Worm (Caenorhabditis elegans) whole organism, early embryonic: Measurements from ENCODE around the gene T07D4.2.

ENCODE experiments used
- B0310.2 ChIP-seq: sonication (generic microtip); optimal IDR thresholded peaks from 2 replicates; lab custom pipeline; 2016; ENCODE audit warnings: mild to moderate bottlenecking, missing genetic modification characterization, missing compliant biosample characterization
- F13C5.2 ChIP-seq: sonication (generic microtip); optimal IDR thresholded peaks from 2 replicates; lab custom pipeline; 2017; ENCODE audit warnings: mild to moderate bottlenecking, missing genetic modification characterization, inconsistent platforms, missing compliant biosample characterization
- aly-1 ChIP-seq: sonication (generic microtip); optimal IDR thresholded peaks from 2 replicates; lab custom pipeline; 2016; ENCODE audit warnings: missing genetic modification characterization, missing compliant biosample characterization
- ama-1 ChIP-seq: fragments of 150-350 bp; optimal IDR thresholded peaks from 2 replicates; lab custom pipeline; 2014
- ceh-13 ChIP-seq: fragments of 200-800 bp; sonication (Bioruptor generic); optimal IDR thresholded peaks from 2 replicates; lab custom pipeline; 2018; ENCODE audit warnings: mild to moderate bottlenecking, missing genetic modification characterization, missing compliant biosample characterization
- ceh-36 ChIP-seq: sonication (generic microtip); optimal IDR thresholded peaks from 2 replicates; lab custom pipeline; 2016; ENCODE audit warnings: missing genetic modification characterization, inconsistent platforms, missing compliant biosample characterization
- ets-7 ChIP-seq: sonication (generic microtip); optimal IDR thresholded peaks from 2 replicates; lab custom pipeline; 2016; ENCODE audit warnings: missing genotype, missing genetic modification characterization, missing compliant biosample characterization
- flt-1 ChIP-seq: fragments of 200-800 bp; sonication (Bioruptor generic); IDR thresholded peaks from 2 replicates; pipeline ENCODE4 v1.3.6; 2022; ENCODE audit warnings: missing genetic modification characterization, missing compliant biosample characterization
- hmbx-1 ChIP-seq: sonication (generic microtip); optimal IDR thresholded peaks from 2 replicates; lab custom pipeline; 2016; ENCODE audit warnings: mild to moderate bottlenecking, missing genetic modification characterization, missing compliant biosample characterization
- hmg-4 ChIP-seq: fragments of 200-800 bp; sonication (Bioruptor generic); optimal IDR thresholded peaks from 2 replicates; lab custom pipeline; 2018; ENCODE audit warnings: mild to moderate bottlenecking, missing genetic modification characterization, missing compliant biosample characterization
- hnd-1 ChIP-seq: sonication (generic microtip); optimal IDR thresholded peaks from 2 replicates; lab custom pipeline; 2016; ENCODE audit warnings: missing genetic modification characterization, missing compliant biosample characterization
- pes-1 ChIP-seq: fragments of 200-800 bp; sonication (Bioruptor generic); IDR thresholded peaks from 2 replicates; pipeline ENCODE4 v1.3.6; 2022; ENCODE audit warnings: missing genetic modification reagents, missing genetic modification characterization, missing compliant biosample characterization
- scrt-1 ChIP-seq: fragments of 200-800 bp; sonication (Bioruptor generic); IDR thresholded peaks from 2 replicates; pipeline ENCODE4 v1.3.6; 2022; ENCODE audit warnings: missing genetic modification characterization, missing compliant biosample characterization
- sea-1 ChIP-seq: fragments of 200-800 bp; sonication (Bioruptor generic); conservative IDR thresholded peaks from 2 replicates; pipeline ENCODE4 v1.3.6; 2022; ENCODE audit warnings: missing genetic modification characterization, missing compliant biosample characterization
- tbx-11 ChIP-seq: fragments of 200-800 bp; sonication (Bioruptor generic); IDR thresholded peaks from 2 replicates; pipeline ENCODE4 v1.3.6; 2022; ENCODE audit warnings: missing genetic modification characterization, missing compliant biosample characterization
- tbx-37 ChIP-seq: fragments of 200-800 bp; sonication (Bioruptor generic); conservative IDR thresholded peaks from 2 replicates; pipeline ENCODE4 v1.3.6; 2022; ENCODE audit warnings: missing genetic modification reagents, missing genetic modification characterization, missing compliant biosample characterization
- tra-4 ChIP-seq: sonication (generic microtip); optimal IDR thresholded peaks from 2 replicates; lab custom pipeline; 2017; ENCODE audit warnings: missing genetic modification characterization, missing compliant biosample characterization

Gene T07D4.2

DNA sequence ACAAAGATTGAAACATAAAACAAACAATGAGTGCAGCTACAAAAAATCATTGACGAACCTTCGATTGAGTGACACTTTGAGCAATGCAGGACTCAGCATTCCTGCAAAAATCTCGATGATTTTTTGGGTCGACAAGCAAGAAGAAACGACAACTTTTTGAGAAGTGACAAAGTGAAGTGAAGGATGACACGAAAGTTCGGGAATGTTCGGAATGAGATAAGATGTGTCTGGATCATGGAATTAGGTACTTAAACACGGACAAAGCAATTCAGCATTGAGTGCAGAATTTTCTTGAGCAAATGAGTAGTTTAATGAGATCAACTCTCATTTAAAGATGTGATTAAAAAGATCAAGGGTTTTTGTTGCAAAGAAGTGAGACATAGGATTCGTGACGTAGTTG, at the start of gene T07D4.2:
TSS of gene T07D4.2 (minus strand) at position 101 of the 400 bp plus-strand sequence.
- TF ChIP-seq aly-1 (tag; lab: Kevin White, UChicago) (no peak), scrt-1 (no peak), ets-7 (tag; lab: Kevin White, UChicago) (no peak), F13C5.2 (tag; lab: Kevin White, UChicago) (no peak), pes-1 (GFP tag; lab: Robert Waterston, UW) (no peak), B0310.2 (no peak), tbx-11 (no peak), flt-1 (GFP tag; lab: Robert Waterston, UW) (no peak), tra-4 (tag; lab: Kevin White, UChicago) (no peak), ceh-13 (GFP tag; lab: Kevin White, UChicago) (no peak), ceh-36 (tag; lab: Kevin White, UChicago) (no peak), hmg-4 (GFP tag; lab: Kevin White, UChicago) (no peak), sea-1 (GFP tag; lab: Robert Waterston, UW) (no peak)

DNA sequence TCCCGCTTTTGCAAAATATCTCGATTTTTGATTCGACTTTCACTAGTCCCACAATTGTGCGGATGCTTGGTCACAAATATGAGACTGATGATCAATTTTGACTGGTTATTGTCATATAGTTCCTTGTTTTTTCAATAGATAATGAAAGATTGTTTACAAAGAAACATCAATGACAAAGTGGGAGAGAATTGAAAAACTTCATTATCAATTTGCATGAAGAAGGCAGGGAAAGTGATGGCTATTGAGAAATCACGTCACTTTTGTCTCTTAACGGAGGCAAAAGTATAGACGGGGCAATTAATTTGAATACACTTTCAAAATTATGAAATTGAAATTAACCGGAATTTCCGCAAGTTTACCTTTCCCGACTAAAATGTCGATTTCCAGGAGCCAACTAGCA, 49.4 kb upstream of the T07D4.2 start:
- TF ChIP-seq hmbx-1 (tag; lab: Kevin White, UChicago) (no peak), sea-1 (GFP tag; lab: Robert Waterston, UW) (no peak), aly-1 (tag; lab: Kevin White, UChicago) (no peak), ets-7 (tag; lab: Kevin White, UChicago) (no peak), flt-1 (GFP tag; lab: Robert Waterston, UW) (no peak), scrt-1 (no peak), F13C5.2 (tag; lab: Kevin White, UChicago) (no peak), hmg-4 (GFP tag; lab: Kevin White, UChicago) (no peak), B0310.2 (no peak), ceh-13 (GFP tag; lab: Kevin White, UChicago) (no peak)

DNA sequence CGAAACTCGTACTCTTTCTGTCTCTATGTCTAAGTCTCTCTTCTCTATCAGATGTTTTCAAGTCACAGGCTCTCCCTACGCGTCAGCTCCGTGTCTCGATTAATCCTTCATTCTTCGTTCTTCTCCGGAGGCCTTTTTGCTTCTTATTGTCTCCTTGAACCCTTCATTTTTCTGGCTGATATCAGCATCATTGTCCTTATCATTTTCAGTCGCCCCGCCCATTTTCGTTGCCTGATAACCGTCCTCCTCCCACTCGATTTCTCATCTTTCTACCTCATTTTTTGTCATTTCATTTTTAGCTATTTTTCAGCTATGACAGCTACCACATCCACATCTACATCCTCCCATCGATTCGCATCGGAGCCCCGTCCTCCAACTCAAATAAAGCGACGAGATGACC, 48.4 kb upstream of the T07D4.2 start, which contains the start of gene B0457.6:
TSS of gene B0457.6 (plus strand) at position 284 of the 400 bp plus-strand sequence.
- TF ChIP-seq flt-1 (GFP tag; lab: Robert Waterston, UW) (no peak), tra-4 (tag; lab: Kevin White, UChicago) (no peak), hmg-4 (GFP tag; lab: Kevin White, UChicago) (no peak), F13C5.2 (tag; lab: Kevin White, UChicago) (no peak), B0310.2 (no peak), sea-1 (GFP tag; lab: Robert Waterston, UW) (no peak), tbx-37 (no peak), hnd-1 (no peak), ets-7 (tag; lab: Kevin White, UChicago) (no peak), ceh-13 (GFP tag; lab: Kevin White, UChicago) (no peak), ama-1 (lab: Kevin White, UChicago) (no peak), hmbx-1 (tag; lab: Kevin White, UChicago) (no peak), scrt-1 (no peak), tbx-11 (no peak), pes-1 (GFP tag; lab: Robert Waterston, UW) (no peak), aly-1 (tag; lab: Kevin White, UChicago) (no peak)

DNA sequence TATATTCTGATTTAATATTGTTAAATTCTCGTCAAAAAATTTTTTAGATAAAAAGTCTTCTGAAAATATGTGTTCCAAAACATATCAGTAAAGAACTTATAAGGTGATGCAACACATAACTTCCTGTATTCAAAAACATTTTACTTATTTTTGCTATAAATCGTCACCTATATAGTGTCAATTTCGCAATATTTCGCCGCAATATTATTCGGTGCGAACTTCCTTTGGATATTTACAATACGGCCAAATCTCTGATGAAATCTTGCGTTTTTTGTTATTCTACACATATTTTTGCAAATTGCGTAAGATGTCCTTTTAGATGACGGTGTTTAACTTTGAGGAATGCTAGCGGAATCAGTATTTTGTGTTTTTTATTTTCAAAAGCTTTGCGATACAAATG, 47.7 kb upstream of the T07D4.2 start:
- no peak for TF ChIP-seq ama-1 (lab: Kevin White, UChicago)
- TF ChIP-seq hmbx-1 (tag; lab: Kevin White, UChicago), result no peak
- TF ChIP-seq scrt-1, result no peak
- no peak for TF ChIP-seq ets-7 (tag; lab: Kevin White, UChicago)
- TF ChIP-seq hnd-1, result no peak
- no peak for TF ChIP-seq ceh-36 (tag; lab: Kevin White, UChicago)
- TF ChIP-seq flt-1 (GFP tag; lab: Robert Waterston, UW), result no peak
- no peak for TF ChIP-seq B0310.2
- TF ChIP-seq tra-4 (tag; lab: Kevin White, UChicago), result no peak
- TF ChIP-seq F13C5.2 (tag; lab: Kevin White, UChicago), result no peak

DNA sequence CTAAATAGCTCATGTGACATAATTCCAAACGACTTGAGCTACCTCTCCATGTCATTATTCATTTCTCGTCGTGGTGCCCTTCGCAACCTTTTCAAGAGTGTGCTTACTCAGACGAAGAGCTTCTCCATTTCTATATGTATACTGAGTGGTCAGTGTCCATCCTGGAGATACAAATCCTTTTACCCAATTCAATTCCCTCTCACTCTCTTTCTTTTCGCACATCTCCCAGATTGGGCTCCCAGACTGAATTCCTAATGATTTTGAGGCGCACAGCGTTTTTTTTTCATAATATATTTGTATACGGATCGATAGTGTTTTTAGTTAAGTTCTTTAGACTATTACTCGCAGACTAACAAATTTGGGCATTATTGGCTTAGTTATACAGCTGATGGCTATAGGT, 47.2 kb upstream of the T07D4.2 start:
- TF ChIP-seq F13C5.2 (tag; lab: Kevin White, UChicago) (no peak), sea-1 (GFP tag; lab: Robert Waterston, UW) (no peak), ceh-13 (GFP tag; lab: Kevin White, UChicago) (no peak), tbx-11 (no peak)

DNA sequence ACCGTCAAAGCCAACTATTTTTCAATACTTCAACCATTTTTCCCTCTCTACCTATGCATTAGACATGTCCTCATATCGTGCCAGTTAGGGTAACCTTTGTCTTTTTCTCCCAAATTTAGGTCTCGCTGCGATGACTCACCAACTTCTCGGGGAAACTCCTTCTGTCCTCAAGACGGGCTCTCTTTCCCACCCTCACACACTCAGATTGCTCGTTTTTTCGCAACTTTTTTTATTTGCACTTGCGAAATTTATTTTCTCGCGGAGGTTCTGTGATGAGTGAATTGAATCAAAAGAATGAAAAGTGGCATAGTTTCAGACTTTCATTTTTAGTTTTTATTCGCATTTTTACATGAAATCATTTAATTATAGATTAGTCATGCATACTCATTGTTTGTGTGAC, 46.6 kb upstream of the T07D4.2 start:
- TF ChIP-seq sea-1 (GFP tag; lab: Robert Waterston, UW) (no peak), B0310.2 (no peak), hmg-4 (GFP tag; lab: Kevin White, UChicago) (no peak), ceh-13 (GFP tag; lab: Kevin White, UChicago) (no peak), aly-1 (tag; lab: Kevin White, UChicago) (no peak), ceh-36 (tag; lab: Kevin White, UChicago) (no peak)

DNA sequence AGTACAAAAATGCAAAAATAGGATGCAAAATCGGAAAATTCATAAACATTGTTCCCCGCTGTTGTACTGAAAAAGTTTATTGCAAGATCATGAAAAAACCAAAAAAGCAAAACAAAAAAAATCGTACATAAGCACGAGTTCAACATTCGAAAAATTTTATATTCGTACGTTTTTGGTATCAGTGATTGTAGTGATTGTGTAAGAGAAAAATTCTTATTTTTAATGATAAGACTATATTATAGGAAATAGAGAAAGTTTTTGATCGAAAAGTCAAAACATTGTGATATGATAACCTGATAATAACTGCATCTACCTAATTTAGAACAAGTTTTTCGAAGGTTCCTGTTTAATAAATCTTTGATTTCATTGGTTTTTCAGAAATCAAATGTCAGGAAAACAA, 43.6 kb upstream of the T07D4.2 start:
- TF ChIP-seq tbx-37 (no peak), scrt-1 (no peak), hnd-1 (no peak), pes-1 (GFP tag; lab: Robert Waterston, UW) (no peak), tra-4 (tag; lab: Kevin White, UChicago) (no peak), sea-1 (GFP tag; lab: Robert Waterston, UW) (no peak), ceh-36 (tag; lab: Kevin White, UChicago) (no peak), ets-7 (tag; lab: Kevin White, UChicago) (no peak), tbx-11 (no peak), F13C5.2 (tag; lab: Kevin White, UChicago) (no peak), aly-1 (tag; lab: Kevin White, UChicago) (no peak), ama-1 (lab: Kevin White, UChicago) (no peak), ceh-13 (GFP tag; lab: Kevin White, UChicago) (no peak), B0310.2 (no peak)

DNA sequence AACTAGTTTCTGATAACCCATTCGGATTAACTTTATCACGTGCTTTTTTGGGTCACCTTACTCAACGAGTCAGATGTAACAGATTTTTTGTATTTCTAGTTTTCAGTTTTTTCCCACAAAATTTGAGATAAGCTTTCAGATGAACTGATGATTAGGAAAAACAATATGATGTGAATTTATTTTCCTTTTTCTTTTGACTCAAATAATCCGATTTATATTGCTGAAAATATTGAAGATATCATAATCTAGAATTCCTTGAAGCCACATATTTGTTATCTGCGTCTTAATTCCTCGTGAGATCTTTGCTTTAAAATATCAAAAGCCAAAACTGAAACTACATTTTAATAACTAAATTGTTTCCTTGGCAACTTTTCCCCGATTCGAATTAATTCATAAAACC, 42.9 kb upstream of the T07D4.2 start:
- TF ChIP-seq pes-1 (GFP tag; lab: Robert Waterston, UW), result no peak
- no peak for TF ChIP-seq hmg-4 (GFP tag; lab: Kevin White, UChicago)
- no peak for TF ChIP-seq tra-4 (tag; lab: Kevin White, UChicago)
- no peak for TF ChIP-seq ceh-36 (tag; lab: Kevin White, UChicago)
- TF ChIP-seq sea-1 (GFP tag; lab: Robert Waterston, UW), result no peak
- TF ChIP-seq hnd-1, result no peak
- TF ChIP-seq B0310.2, result no peak
- TF ChIP-seq scrt-1, result no peak
- TF ChIP-seq tbx-11, result no peak
- no peak for TF ChIP-seq tbx-37
- no peak for TF ChIP-seq hmbx-1 (tag; lab: Kevin White, UChicago)
- no peak for TF ChIP-seq flt-1 (GFP tag; lab: Robert Waterston, UW)
- TF ChIP-seq F13C5.2 (tag; lab: Kevin White, UChicago), result no peak
- no peak for TF ChIP-seq ama-1 (lab: Kevin White, UChicago)
- TF ChIP-seq aly-1 (tag; lab: Kevin White, UChicago), result no peak
- TF ChIP-seq ets-7 (tag; lab: Kevin White, UChicago), result no peak
- TF ChIP-seq ceh-13 (GFP tag; lab: Kevin White, UChicago), result no peak
